Worm (Caenorhabditis elegans) whole organism, late embryonic: Measurements from ENCODE around the gene gbh-2.

ENCODE experiments used
- ceh-24 ChIP-seq: sonication (generic microtip); optimal IDR thresholded peaks from 2 replicates; lab custom pipeline; 2016; ENCODE audit warnings: mild to moderate bottlenecking, missing genetic modification characterization, missing compliant biosample characterization
- fkh-10 ChIP-seq: fragments of 150-350 bp; optimal IDR thresholded peaks from 2 replicates; lab custom pipeline; 2014; ENCODE audit warnings: missing biosample characterization, missing genetic modification reagents, missing genetic modification characterization

DNA sequence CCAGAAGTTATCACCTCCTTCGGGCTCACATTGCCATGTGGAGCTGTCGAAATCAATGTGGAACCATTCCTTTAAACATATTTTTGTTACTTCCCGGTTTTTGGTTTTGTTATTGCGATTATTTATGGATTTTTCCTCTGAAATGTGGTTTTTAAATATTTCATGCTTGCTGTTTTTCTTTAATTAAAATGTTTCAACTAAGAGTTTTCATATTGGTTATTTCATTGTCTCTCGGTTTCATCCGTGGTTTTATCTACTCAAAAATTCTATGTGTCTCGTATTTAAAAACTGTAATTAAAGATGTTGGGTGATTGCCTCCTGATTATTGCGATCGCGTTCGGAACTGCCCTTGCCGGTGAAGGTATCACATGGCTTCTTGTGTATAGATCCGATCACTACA lies 18.8 kb upstream of the gbh-2 start, which contains the start of gene F22B5.10:
- TF ChIP-seq ceh-24: no peak
- no peak for TF ChIP-seq fkh-10
